Worm (Caenorhabditis elegans) whole organism, late embryonic: ENCODE results near the gene ifg-1.

Experiments
- C38D4.7 ChIP-seq: fragments of 200-800 bp; sonication (Bioruptor generic); optimal IDR thresholded peaks from 2 replicates; lab custom pipeline; 2018; ENCODE audit warnings: mild to moderate bottlenecking, missing genetic modification characterization, moderate library complexity, missing compliant biosample characterization
- F13H6.1 ChIP-seq: sonication (generic microtip); optimal IDR thresholded peaks from 2 replicates; lab custom pipeline; 2016; ENCODE audit warnings: missing genetic modification characterization, missing compliant biosample characterization
- K02D7.2 ChIP-seq: sonication (generic microtip); optimal IDR thresholded peaks from 2 replicates; lab custom pipeline; 2017; ENCODE audit warnings: mild to moderate bottlenecking, missing genetic modification characterization, missing compliant biosample characterization
- K09A11.1 ChIP-seq: sonication (generic microtip); optimal IDR thresholded peaks from 2 replicates; lab custom pipeline; 2017; ENCODE audit warnings: antibody characterized with exemption, mild to moderate bottlenecking, missing genetic modification characterization, missing compliant biosample characterization; ENCODE audit not compliant: insufficient read depth
- Y22D7AL.16 ChIP-seq: sonication (generic microtip); optimal IDR thresholded peaks from 2 replicates; lab custom pipeline; 2016; ENCODE audit warnings: missing genetic modification characterization, missing compliant biosample characterization
- ceh-14 ChIP-seq: sonication (generic microtip); optimal IDR thresholded peaks from 2 replicates; lab custom pipeline; 2016; ENCODE audit warnings: missing genotype, missing genetic modification characterization, missing compliant biosample characterization
- ceh-19 ChIP-seq: fragments of 200-800 bp; sonication (Bioruptor generic); optimal IDR thresholded peaks from 2 replicates; lab custom pipeline; 2018; ENCODE audit warnings: mild to moderate bottlenecking, missing genetic modification characterization, missing compliant biosample characterization
- ceh-22 ChIP-seq: sonication (generic microtip); optimal IDR thresholded peaks from 2 replicates; lab custom pipeline; 2017; ENCODE audit warnings: missing biosample characterization, missing genetic modification characterization
- ceh-30 ChIP-seq: fragments of 150-350 bp; optimal IDR thresholded peaks from 2 replicates; lab custom pipeline; 2014; ENCODE audit warnings: missing biosample characterization, missing genetic modification characterization
- ceh-31 ChIP-seq: sonication (generic microtip); optimal IDR thresholded peaks from 2 replicates; lab custom pipeline; 2016; ENCODE audit warnings: missing genetic modification characterization, missing compliant biosample characterization
- ceh-34 ChIP-seq: sonication (generic microtip); optimal IDR thresholded peaks from 2 replicates; lab custom pipeline; 2016; ENCODE audit warnings: mild to moderate bottlenecking, missing genetic modification characterization, missing compliant biosample characterization
- ceh-48 ChIP-seq: sonication (generic microtip); optimal IDR thresholded peaks from 2 replicates; lab custom pipeline; 2016; ENCODE audit warnings: missing genetic modification characterization, inconsistent platforms, missing compliant biosample characterization
- ceh-6 ChIP-seq: fragments of 200-800 bp; sonication (Bioruptor generic); optimal IDR thresholded peaks from 2 replicates; lab custom pipeline; 2018; ENCODE audit warnings: mild to moderate bottlenecking, missing genetic modification characterization, missing compliant biosample characterization
- ceh-9 ChIP-seq: sonication (generic microtip); optimal IDR thresholded peaks from 2 replicates; lab custom pipeline; 2016; ENCODE audit warnings: mild to moderate bottlenecking, missing genetic modification characterization, inconsistent platforms, missing compliant biosample characterization
- che-1 ChIP-seq: sonication (generic microtip); optimal IDR thresholded peaks from 2 replicates; lab custom pipeline; 2016; ENCODE audit warnings: mild to moderate bottlenecking, missing genetic modification characterization, missing compliant biosample characterization
- dmd-4 ChIP-seq: sonication (generic microtip); optimal IDR thresholded peaks from 2 replicates; lab custom pipeline; 2016; ENCODE audit warnings: borderline replicate concordance, missing genetic modification characterization, missing compliant biosample characterization
- dve-1 ChIP-seq: sonication (generic microtip); optimal IDR thresholded peaks from 2 replicates; lab custom pipeline; 2017; ENCODE audit warnings: antibody characterized with exemption, mild to moderate bottlenecking, missing genetic modification characterization, missing compliant biosample characterization
- elt-2 ChIP-seq: sonication (generic microtip); optimal IDR thresholded peaks from 2 replicates; lab custom pipeline; 2016; ENCODE audit warnings: missing genetic modification reagents, missing genetic modification characterization, missing compliant biosample characterization
- elt-4 ChIP-seq: sonication (generic microtip); optimal IDR thresholded peaks from 2 replicates; lab custom pipeline; 2016; ENCODE audit warnings: missing genetic modification characterization, missing compliant biosample characterization
- eyg-1 ChIP-seq: sonication (generic microtip); optimal IDR thresholded peaks from 2 replicates; lab custom pipeline; 2016; ENCODE audit warnings: missing genotype, missing genetic modification characterization, missing compliant biosample characterization
- fax-1 ChIP-seq: sonication (generic microtip); optimal IDR thresholded peaks from 2 replicates; lab custom pipeline; 2016; ENCODE audit warnings: missing genotype, missing genetic modification characterization, missing compliant biosample characterization
- fkh-6 ChIP-seq: sonication (generic microtip); optimal IDR thresholded peaks from 2 replicates; lab custom pipeline; 2016; ENCODE audit warnings: missing genetic modification characterization, missing compliant biosample characterization
- gmeb-2 ChIP-seq: sonication (generic microtip); optimal IDR thresholded peaks from 2 replicates; lab custom pipeline; 2016; ENCODE audit warnings: missing genetic modification characterization, inconsistent platforms, missing compliant biosample characterization
- hlh-13 ChIP-seq: fragments of 200-800 bp; sonication (Bioruptor generic); optimal IDR thresholded peaks from 2 replicates; lab custom pipeline; 2018; ENCODE audit warnings: mild to moderate bottlenecking, missing genetic modification characterization, missing compliant biosample characterization
- hlh-15 ChIP-seq: sonication (generic microtip); optimal IDR thresholded peaks from 2 replicates; lab custom pipeline; 2016; ENCODE audit warnings: missing genetic modification characterization, missing compliant biosample characterization
- hlh-6 ChIP-seq: sonication (generic microtip); optimal IDR thresholded peaks from 2 replicates; lab custom pipeline; 2016; ENCODE audit warnings: missing genotype, missing genetic modification characterization, missing compliant biosample characterization
- lim-6 ChIP-seq: sonication (generic microtip); optimal IDR thresholded peaks from 2 replicates; lab custom pipeline; 2016; ENCODE audit warnings: missing genetic modification characterization, missing compliant biosample characterization
- madf-2 ChIP-seq: sonication (generic microtip); optimal IDR thresholded peaks from 2 replicates; lab custom pipeline; 2017; ENCODE audit warnings: missing genetic modification characterization, missing compliant biosample characterization
- nfya-1 ChIP-seq: sonication (generic microtip); optimal IDR thresholded peaks from 2 replicates; lab custom pipeline; 2017; ENCODE audit warnings: missing genetic modification characterization, mild to moderate bottlenecking, missing compliant biosample characterization, antibody characterized with exemption, moderate library complexity
- nhr-11 ChIP-seq: fragments of 150-350 bp; optimal IDR thresholded peaks from 2 replicates; lab custom pipeline; 2014; ENCODE audit warnings: missing biosample characterization, missing genetic modification characterization
- nhr-232 ChIP-seq: sonication (generic microtip); optimal IDR thresholded peaks from 2 replicates; lab custom pipeline; 2016; ENCODE audit warnings: missing genetic modification characterization, missing compliant biosample characterization
- npax-4 ChIP-seq: sonication (generic microtip); optimal IDR thresholded peaks from 2 replicates; lab custom pipeline; 2016; ENCODE audit warnings: missing genetic modification characterization, missing compliant biosample characterization
- pat-9 ChIP-seq: fragments of 200-800 bp; sonication (Bioruptor generic); optimal IDR thresholded peaks from 2 replicates; lab custom pipeline; 2018; ENCODE audit warnings: mild to moderate bottlenecking, missing genetic modification characterization, moderate library complexity, missing compliant biosample characterization
- pax-1 ChIP-seq: fragments of 150-350 bp; optimal IDR thresholded peaks from 2 replicates; lab custom pipeline; 2014; ENCODE audit warnings: missing biosample characterization, missing genetic modification characterization
- ref-2 ChIP-seq: sonication (generic microtip); optimal IDR thresholded peaks from 2 replicates; lab custom pipeline; 2016; ENCODE audit warnings: missing genetic modification characterization, missing compliant biosample characterization
- rnt-1 ChIP-seq: sonication (generic microtip); optimal IDR thresholded peaks from 2 replicates; lab custom pipeline; 2016; ENCODE audit warnings: missing genetic modification characterization, missing compliant biosample characterization
- sdc-2 ChIP-seq: sonication (generic microtip); optimal IDR thresholded peaks from 2 replicates; lab custom pipeline; 2016; ENCODE audit warnings: missing genotype, missing genetic modification characterization, missing compliant biosample characterization
- tbx-2 ChIP-seq: sonication (generic microtip); optimal IDR thresholded peaks from 2 replicates; lab custom pipeline; 2016; ENCODE audit warnings: missing genetic modification characterization, missing compliant biosample characterization
- ttx-3 ChIP-seq: sonication (generic microtip); optimal IDR thresholded peaks from 2 replicates; lab custom pipeline; 2016; ENCODE audit warnings: missing genetic modification reagents, missing genetic modification characterization, missing compliant biosample characterization
- unc-3 ChIP-seq, 2 experiments: fragments of 200-800 bp in 1 of 2; sonication (Bioruptor generic) in 1 of 2; sonication (generic microtip) in 1 of 2; conservative IDR thresholded peaks in 1 of 2; optimal IDR thresholded peaks in 1 of 2; 2 replicates each; pipeline versions ENCODE4 v1.3.6 to Lab custom; 2016 to 2022; ENCODE audit warnings: missing compliant biosample characterization in 2 of 2, missing genetic modification characterization in 2 of 2, missing genetic modification reagents in 1 of 2
- unc-55 ChIP-seq: sonication (generic microtip); optimal IDR thresholded peaks from 2 replicates; lab custom pipeline; 2017; ENCODE audit warnings: missing biosample characterization, missing genetic modification reagents, missing genetic modification characterization
- unc-86 ChIP-seq: sonication (generic microtip); optimal IDR thresholded peaks from 2 replicates; lab custom pipeline; 2016; ENCODE audit warnings: missing genetic modification characterization, missing compliant biosample characterization
- zip-5 ChIP-seq: sonication (generic microtip); optimal IDR thresholded peaks from 2 replicates; lab custom pipeline; 2016; ENCODE audit warnings: missing genetic modification characterization, missing compliant biosample characterization

ifg-1 gene

DNA sequence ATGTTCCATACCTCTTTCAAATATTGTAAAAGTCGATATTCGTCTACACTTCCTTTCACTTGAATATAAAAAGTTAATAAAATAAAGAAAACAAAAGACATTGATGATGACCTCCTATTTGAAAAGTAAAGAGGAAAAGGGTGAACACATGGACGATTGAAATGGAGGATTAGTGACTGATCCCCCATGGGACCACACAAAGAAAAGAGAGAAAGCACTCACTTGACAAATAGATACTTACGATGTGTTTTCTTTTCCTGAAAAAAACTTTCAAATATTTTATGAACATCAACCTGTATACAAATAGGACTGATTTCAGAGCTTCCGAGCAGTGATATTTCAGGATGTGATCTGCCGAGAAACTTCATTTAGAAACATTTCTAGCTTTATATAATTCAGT, 39.9 kb upstream of the ifg-1 start, which contains the start of gene acr-14:
Gene acr-14, minus strand, starts transcription at position 101 of the 400 bp plus-strand sequence.
- TF ChIP-seq ceh-9 (tag; lab: Kevin White, UChicago) (no peak), ref-2 (tag; lab: Kevin White, UChicago) (no peak), fax-1 (tag; lab: Kevin White, UChicago) (no peak), ceh-22 (tag; lab: Kevin White, UChicago) (no peak), ceh-14 (tag; lab: Kevin White, UChicago) (no peak)

- TF ChIP-seq madf-2 (tag; lab: Kevin White, UChicago) (no peak), ceh-6 (GFP tag; lab: Kevin White, UChicago) (no peak), eyg-1 (no peak), gmeb-2 (no peak), dmd-4 (no peak), F13H6.1 (tag; lab: Kevin White, UChicago) (no peak), nhr-11 (tag; lab: Kevin White, UChicago) (no peak)
Observed at ce11 chrII:8178614-8179013, 38.4 kb upstream of the ifg-1 start.

ce11 chrII:8180281-8180680, 36.7 kb upstream of the ifg-1 start, which contains the start of gene T05C12.4:
T05C12.4 (minus strand) TSS chrII:8180381.
- TF ChIP-seq hlh-13 (no peak), ceh-48 (tag; lab: Kevin White, UChicago) (no peak), sdc-2 (tag; lab: Kevin White, UChicago) (no peak), che-1 (no peak), hlh-6 (tag; lab: Kevin White, UChicago) (no peak), elt-4 (tag; lab: Kevin White, UChicago) (no peak), hlh-15 (tag; lab: Kevin White, UChicago) (no peak), ceh-22 (tag; lab: Kevin White, UChicago) (no peak), unc-86 (tag; lab: Kevin White, UChicago) (no peak), ref-2 (tag; lab: Kevin White, UChicago) (no peak), ttx-3 (tag; lab: Kevin White, UChicago) (no peak)

DNA sequence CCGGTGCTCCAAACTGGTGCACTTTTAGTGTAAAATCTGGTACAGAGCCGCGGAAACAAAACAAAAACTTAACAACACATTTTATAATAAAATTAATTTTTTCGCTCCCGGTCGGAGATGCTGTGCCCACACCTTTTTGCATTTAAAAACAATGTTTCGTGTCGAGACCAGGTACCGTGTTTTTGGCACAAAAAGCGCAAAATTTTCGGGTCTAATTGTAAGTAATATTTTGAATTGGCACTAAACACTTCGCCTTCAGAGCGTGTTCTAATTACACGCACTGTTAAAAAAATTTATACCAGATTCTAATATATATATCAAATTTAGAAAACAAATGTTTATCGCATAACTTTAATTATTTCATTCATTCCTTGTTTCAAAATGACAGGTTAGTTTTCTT, 35.6 kb upstream of the ifg-1 start, which contains the start of gene dylt-3:
Gene dylt-3, plus strand, starts transcription at position 301 of the 400 bp plus-strand sequence.
- TF ChIP-seq fkh-6, result no peak
- TF ChIP-seq fax-1 (tag; lab: Kevin White, UChicago), result no peak
- TF ChIP-seq dmd-4, result no peak
- TF ChIP-seq unc-86 (tag; lab: Kevin White, UChicago), result no peak
- no peak for TF ChIP-seq ceh-48 (tag; lab: Kevin White, UChicago)
- TF ChIP-seq nhr-232 (tag; lab: Kevin White, UChicago), result no peak

- TF ChIP-seq K02D7.2 (tag; lab: Kevin White, UChicago), result no peak
- no peak for TF ChIP-seq ceh-30 (tag; lab: Kevin White, UChicago)
- TF ChIP-seq rnt-1 (tag; lab: Kevin White, UChicago), result peak; percentile 69
- TF ChIP-seq elt-2 (tag; lab: Kevin White, UChicago), result peak; percentile 59
- no peak for TF ChIP-seq eyg-1
- no peak for TF ChIP-seq lim-6
- no peak for TF ChIP-seq ceh-9 (tag; lab: Kevin White, UChicago)
- peak; percentile 24 for TF ChIP-seq ceh-48 (tag; lab: Kevin White, UChicago)
- TF ChIP-seq unc-3 (GFP tag; conservative IDR thresholded peaks at IDR 0.05; lab: Robert Waterston, UW), result no peak
- no peak for TF ChIP-seq unc-3 (tag; optimal IDR thresholded peaks at IDR 0.05; lab: Kevin White, UChicago)
- TF ChIP-seq ceh-19, result peak; percentile 35
- TF ChIP-seq hlh-13, result no peak
- peak; percentile 70 for TF ChIP-seq ref-2 (tag; lab: Kevin White, UChicago)
- TF ChIP-seq fax-1 (tag; lab: Kevin White, UChicago), result peak; percentile 31
- TF ChIP-seq pax-1 (tag; lab: Kevin White, UChicago), result peak; percentile 82
- TF ChIP-seq pat-9 (tag; lab: Kevin White, UChicago), result no peak
- TF ChIP-seq dve-1 (tag; lab: Kevin White, UChicago), result peak; percentile 33
- TF ChIP-seq Y22D7AL.16 (tag; lab: Kevin White, UChicago), result peak; percentile 28
- TF ChIP-seq zip-5 (tag; lab: Kevin White, UChicago), result no peak
- TF ChIP-seq unc-55 (GFP tag; lab: Kevin White, UChicago), result peak; percentile 86
- TF ChIP-seq ceh-34 (tag; lab: Kevin White, UChicago), result peak; percentile 69
- TF ChIP-seq ceh-31, result peak; percentile 68
- TF ChIP-seq K09A11.1 (tag; lab: Kevin White, UChicago), result peak; percentile 0
- no peak for TF ChIP-seq npax-4
- peak; percentile 94 for TF ChIP-seq nfya-1 (tag; lab: Kevin White, UChicago)
- TF ChIP-seq C38D4.7 (GFP tag; lab: Kevin White, UChicago), result no peak
- no peak for TF ChIP-seq che-1
- TF ChIP-seq fkh-6, result no peak
- TF ChIP-seq tbx-2 (tag; lab: Kevin White, UChicago), result peak; percentile 69
Observed at ce11 chrII:8185016-8185493, 32.0 kb upstream of the ifg-1 start, which contains the start of the genes mig-5 and cct-1. mig-5 (minus strand) TSS chrII:8185023. cct-1 (plus strand) TSS chrII:8185443.
